Worm (Caenorhabditis elegans) whole organism, L4/young adult: ENCODE data around the gene F57E7.2.

Experiments
- dao-5 ChIP-seq: sonication (generic microtip); optimal IDR thresholded peaks from 2 replicates; lab custom pipeline; 2016; ENCODE audit warnings: missing genotype, missing genetic modification characterization, moderate library complexity, missing compliant biosample characterization
- him-1 ChIP-seq: sonication (generic microtip); optimal IDR thresholded peaks from 2 replicates; lab custom pipeline; 2016; ENCODE audit warnings: missing genotype, missing genetic modification reagents, missing genetic modification characterization, missing compliant biosample characterization

DNA sequence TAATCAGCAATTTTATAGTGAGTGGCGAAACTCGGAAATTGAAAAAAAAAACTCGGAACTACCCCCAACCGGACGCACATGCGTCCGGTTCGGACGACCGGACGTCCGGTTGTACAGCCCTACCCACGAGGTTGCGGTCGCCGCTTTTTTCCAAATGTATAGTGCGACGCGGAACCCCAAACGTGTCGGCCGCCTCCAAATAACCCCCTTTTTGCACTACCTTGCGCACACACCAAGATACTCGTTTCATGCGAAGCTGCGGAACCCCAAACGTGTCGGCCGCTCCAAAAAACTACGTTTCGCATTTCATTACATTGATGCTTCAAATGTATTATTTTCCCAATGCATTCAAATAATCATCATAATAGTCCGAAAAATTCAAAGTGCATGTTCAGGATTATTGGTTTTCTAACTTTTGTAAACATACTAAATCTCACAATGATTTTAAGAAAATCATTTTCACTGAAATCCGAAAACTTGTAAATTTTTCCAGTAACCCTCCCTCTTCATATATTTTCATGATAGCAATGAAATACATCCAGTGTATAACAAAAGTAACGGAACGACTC lies 10.9 kb downstream of the F57E7.2 start, which contains the start of gene srw-35:
- no peak for TF ChIP-seq dao-5 (tag; lab: Kevin White, UChicago)
- TF ChIP-seq him-1 (tag; lab: Kevin White, UChicago): no peak
